Worm (Caenorhabditis elegans) whole organism, young adult: ENCODE results near the gene srh-146.

Source experiments
- snpc-4 ChIP-seq, 5 experiments: fragments of 150-350 bp in 1 of 5; sonication (generic microtip) in 4 of 5; optimal IDR thresholded peaks; 2 replicates each; lab custom pipeline; 2014 to 2018; ENCODE audit warnings: missing genetic modification characterization in 5 of 5, missing biosample characterization in 3 of 5, antibody characterized with exemption in 2 of 5, mild to moderate bottlenecking in 2 of 5, missing compliant biosample characterization in 2 of 5, missing genotype in 2 of 5, moderate library complexity in 2 of 5, missing genetic modification reagents in 1 of 5
- ztf-22 ChIP-seq: fragments of 200-800 bp; sonication (Bioruptor generic); optimal IDR thresholded peaks from 2 replicates; lab custom pipeline; 2018; ENCODE audit warnings: mild to moderate bottlenecking, missing genetic modification characterization, moderate library complexity, missing compliant biosample characterization

DNA sequence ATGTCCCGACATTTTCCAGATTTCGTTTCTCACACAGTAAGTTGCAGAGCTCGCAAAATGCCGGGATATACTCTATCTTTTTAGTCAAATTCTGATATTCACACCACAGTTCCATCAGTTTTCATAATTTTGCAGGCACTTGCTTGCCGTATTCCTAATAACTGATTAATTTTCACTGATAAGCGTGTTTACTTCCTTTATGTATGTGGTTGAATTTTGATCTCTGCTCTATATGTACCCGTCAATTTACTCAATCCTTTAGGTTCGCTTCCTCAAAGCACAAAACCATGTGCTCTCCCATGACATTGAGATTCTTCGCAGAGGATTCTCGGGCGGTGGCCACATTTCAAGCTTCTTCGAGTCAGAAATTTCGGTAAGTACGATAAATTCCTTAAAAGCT, 32.5 kb upstream of the srh-146 start:
- TF ChIP-seq ztf-22 (no peak), snpc-4 (GFP tag; optimal IDR thresholded peaks at IDR 0.05; lab: Kevin White, UChicago) (no peak), snpc-4 (tag; optimal IDR thresholded peaks at IDR 0.05; lab: Kevin White, UChicago) (no peak)
